Worm (Caenorhabditis elegans) whole organism, late embryonic: Measurements from ENCODE around the gene C42D4.18.

Source experiments
- F13H6.1 ChIP-seq: sonication (generic microtip); optimal IDR thresholded peaks from 2 replicates; lab custom pipeline; 2016; ENCODE audit warnings: missing genetic modification characterization, missing compliant biosample characterization
- ceh-6 ChIP-seq: fragments of 200-800 bp; sonication (Bioruptor generic); optimal IDR thresholded peaks from 2 replicates; lab custom pipeline; 2018; ENCODE audit warnings: mild to moderate bottlenecking, missing genetic modification characterization, missing compliant biosample characterization
- ets-4 ChIP-seq: sonication (generic microtip); optimal IDR thresholded peaks from 2 replicates; lab custom pipeline; 2016; ENCODE audit warnings: missing genetic modification characterization, missing compliant biosample characterization
- hlh-30 ChIP-seq: sonication (generic microtip); optimal IDR thresholded peaks from 2 replicates; lab custom pipeline; 2017; ENCODE audit warnings: antibody characterized with exemption, missing genetic modification characterization, missing compliant biosample characterization; ENCODE audit not compliant: insufficient read depth
- nfya-1 ChIP-seq: sonication (generic microtip); optimal IDR thresholded peaks from 2 replicates; lab custom pipeline; 2017; ENCODE audit warnings: missing genetic modification characterization, mild to moderate bottlenecking, missing compliant biosample characterization, antibody characterized with exemption, moderate library complexity
- pag-3 ChIP-seq: sonication (generic microtip); optimal IDR thresholded peaks from 2 replicates; lab custom pipeline; 2016; ENCODE audit warnings: missing compliant biosample characterization, missing genetic modification characterization, borderline replicate concordance
- pha-4 ChIP-seq: fragments of 150-350 bp; optimal IDR thresholded peaks from 2 replicates; lab custom pipeline; 2018; ENCODE audit warnings: missing biosample characterization, missing genetic modification reagents, missing genetic modification characterization
- rnt-1 ChIP-seq: sonication (generic microtip); optimal IDR thresholded peaks from 2 replicates; lab custom pipeline; 2016; ENCODE audit warnings: missing genetic modification characterization, missing compliant biosample characterization

DNA sequence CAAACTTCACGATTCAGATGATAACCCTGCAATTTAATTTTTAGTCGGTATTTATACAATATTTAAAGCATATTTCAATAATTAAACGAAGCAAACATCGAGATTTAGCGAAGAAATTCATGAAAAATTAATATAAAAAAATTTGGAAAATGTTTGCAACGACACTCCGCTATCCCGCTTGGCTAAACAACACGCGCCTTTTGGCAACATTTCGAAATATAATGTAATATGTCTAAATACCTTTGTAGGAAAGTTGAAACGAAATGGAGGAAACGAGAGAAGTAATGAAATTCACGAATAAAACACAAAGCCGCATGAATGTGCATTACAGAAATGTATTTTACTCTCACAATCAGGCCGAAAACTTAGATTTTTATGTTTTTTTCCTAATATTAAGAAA lies 860 bp upstream of the C42D4.18 start, which contains the start of gene rpc-1:
- no peak for TF ChIP-seq ets-4 (tag; lab: Kevin White, UChicago)
- TF ChIP-seq nfya-1 (tag; lab: Kevin White, UChicago), result no peak
- TF ChIP-seq rnt-1 (tag; lab: Kevin White, UChicago), result no peak
- no peak for TF ChIP-seq ceh-6 (GFP tag; lab: Kevin White, UChicago)
- TF ChIP-seq pag-3 (tag; lab: Kevin White, UChicago), result no peak
- no peak for TF ChIP-seq pha-4 (tag; lab: Kevin White, UChicago)
- TF ChIP-seq hlh-30 (tag; lab: Kevin White, UChicago), result no peak
- TF ChIP-seq F13H6.1 (tag; lab: Kevin White, UChicago), result no peak
